Worm (Caenorhabditis elegans) whole organism, young adult: Measurements from ENCODE around the gene mpk-2.

ENCODE experiments used
- B0035.1 ChIP-seq: sonication (generic microtip); optimal IDR thresholded peaks from 2 replicates; lab custom pipeline; 2016; ENCODE audit warnings: missing genetic modification characterization, mild to moderate bottlenecking, missing compliant biosample characterization, missing genotype, missing genetic modification reagents
- C06A6.2 ChIP-seq: fragments of 200-800 bp; sonication (Bioruptor generic); conservative IDR thresholded peaks from 2 replicates; pipeline ENCODE4 v1.3.6; 2022; ENCODE audit warnings: missing genetic modification characterization, missing compliant biosample characterization
- F10E7.11 ChIP-seq: sonication (generic microtip); optimal IDR thresholded peaks from 2 replicates; lab custom pipeline; 2017; ENCODE audit warnings: mild to moderate bottlenecking, missing genetic modification characterization, moderate library complexity, missing compliant biosample characterization
- F33H1.4 ChIP-seq: fragments of 200-800 bp; sonication (Bioruptor generic); IDR thresholded peaks from 2 replicates; pipeline ENCODE4 v1.3.6; 2022; ENCODE audit warnings: missing genetic modification reagents, missing genetic modification characterization, missing compliant biosample characterization
- F37B4.10 ChIP-seq: fragments of 200-800 bp; sonication (Bioruptor generic); IDR thresholded peaks from 2 replicates; pipeline ENCODE4 v1.3.6; 2022; ENCODE audit warnings: missing genetic modification characterization, missing compliant biosample characterization
- F52B5.7 ChIP-seq: sonication (generic microtip); optimal IDR thresholded peaks from 2 replicates; lab custom pipeline; 2016; ENCODE audit warnings: mild to moderate bottlenecking, missing genetic modification characterization, missing compliant biosample characterization
- F57A8.1 ChIP-seq: fragments of 200-800 bp; sonication (Bioruptor generic); optimal IDR thresholded peaks from 2 replicates; lab custom pipeline; 2018; ENCODE audit warnings: mild to moderate bottlenecking, missing genetic modification characterization, moderate library complexity, missing compliant biosample characterization
- K11D2.4 ChIP-seq: fragments of 200-800 bp; sonication (Bioruptor generic); IDR thresholded peaks from 2 replicates; pipeline ENCODE4 v1.3.6; 2022; ENCODE audit warnings: missing genetic modification reagents, missing genetic modification characterization, missing compliant biosample characterization
- T07F8.4 ChIP-seq: sonication (generic microtip); optimal IDR thresholded peaks from 2 replicates; lab custom pipeline; 2016; ENCODE audit warnings: mild to moderate bottlenecking, missing genetic modification characterization, moderate library complexity, missing compliant biosample characterization
- T26A5.8 ChIP-seq: sonication (generic microtip); optimal IDR thresholded peaks from 2 replicates; lab custom pipeline; 2016; ENCODE audit warnings: missing genetic modification characterization, missing compliant biosample characterization
- Y53F4B.3 ChIP-seq: fragments of 200-800 bp; sonication (Bioruptor generic); IDR thresholded peaks from 2 replicates; pipeline ENCODE4 v1.3.6; 2022; ENCODE audit warnings: missing genetic modification reagents, missing genetic modification characterization, missing compliant biosample characterization
- Y67H2A.10 ChIP-seq: fragments of 200-800 bp; sonication (Bioruptor generic); conservative IDR thresholded peaks from 2 replicates; pipeline ENCODE4 v1.3.6; 2022; ENCODE audit warnings: missing genetic modification reagents, missing genetic modification characterization, missing compliant biosample characterization
- Y79H2A.3 ChIP-seq: fragments of 200-800 bp; sonication (Bioruptor generic); conservative IDR thresholded peaks from 2 replicates; pipeline ENCODE4 v1.3.6; 2022; ENCODE audit warnings: missing genetic modification reagents, missing genetic modification characterization, missing compliant biosample characterization
- akir-1 ChIP-seq: fragments of 200-800 bp; sonication (Bioruptor generic); optimal IDR thresholded peaks from 2 replicates; lab custom pipeline; 2018; ENCODE audit warnings: mild to moderate bottlenecking, missing genetic modification characterization, moderate library complexity, missing compliant biosample characterization
- aptf-3 ChIP-seq: fragments of 200-800 bp; sonication (Bioruptor generic); IDR thresholded peaks from 2 replicates; pipeline ENCODE4 v1.3.6; 2022; ENCODE audit warnings: missing genetic modification characterization, missing compliant biosample characterization
- attf-6 ChIP-seq: fragments of 200-800 bp; sonication (Bioruptor generic); IDR thresholded peaks from 2 replicates; pipeline ENCODE4 v1.3.6; 2022; ENCODE audit warnings: missing genetic modification reagents, missing genetic modification characterization, missing compliant biosample characterization
- ccch-3 ChIP-seq: fragments of 200-800 bp; sonication (Bioruptor generic); optimal IDR thresholded peaks from 2 replicates; lab custom pipeline; 2018; ENCODE audit warnings: mild to moderate bottlenecking, missing genetic modification characterization, missing compliant biosample characterization
- cebp-1 ChIP-seq, 2 experiments: fragments of 200-800 bp in 1 of 2; sonication (Bioruptor generic) in 1 of 2; sonication (generic microtip) in 1 of 2; IDR thresholded peaks in 1 of 2; optimal IDR thresholded peaks in 1 of 2; 2 replicates each; pipeline versions ENCODE4 v1.3.6 to Lab custom; 2017 to 2022; ENCODE audit warnings: missing compliant biosample characterization in 2 of 2, missing genetic modification characterization in 2 of 2, mild to moderate bottlenecking in 1 of 2, missing genetic modification reagents in 1 of 2, moderate library complexity in 1 of 2
- ceh-27 ChIP-seq: fragments of 200-800 bp; sonication (Bioruptor generic); optimal IDR thresholded peaks from 2 replicates; lab custom pipeline; 2018; ENCODE audit warnings: mild to moderate bottlenecking, missing genetic modification characterization, moderate library complexity, missing compliant biosample characterization
- ceh-58 ChIP-seq: fragments of 200-800 bp; sonication (Bioruptor generic); IDR thresholded peaks from 2 replicates; pipeline ENCODE4 v1.3.6; 2022; ENCODE audit warnings: missing genetic modification characterization, missing compliant biosample characterization
- chd-7 ChIP-seq: sonication (generic microtip); optimal IDR thresholded peaks from 2 replicates; lab custom pipeline; 2016; ENCODE audit warnings: mild to moderate bottlenecking, missing genetic modification characterization, moderate library complexity, missing compliant biosample characterization
- die-1 ChIP-seq: sonication (generic microtip); optimal IDR thresholded peaks from 2 replicates; lab custom pipeline; 2016; ENCODE audit warnings: missing genotype, mild to moderate bottlenecking, missing genetic modification characterization, missing compliant biosample characterization
- dox-1 ChIP-seq: fragments of 200-800 bp; sonication (Bioruptor generic); IDR thresholded peaks from 2 replicates; pipeline ENCODE4 v1.3.6; 2022; ENCODE audit warnings: missing genetic modification reagents, missing genetic modification characterization, missing compliant biosample characterization
- dpff-1 ChIP-seq: sonication (generic microtip); optimal IDR thresholded peaks from 2 replicates; lab custom pipeline; 2017; ENCODE audit warnings: mild to moderate bottlenecking, missing genetic modification characterization, missing compliant biosample characterization
- efl-1 ChIP-seq: fragments of 150-350 bp; optimal IDR thresholded peaks from 2 replicates; lab custom pipeline; 2014; ENCODE audit warnings: missing biosample characterization, missing genetic modification reagents, missing genetic modification characterization
- egl-44 ChIP-seq: fragments of 200-800 bp; sonication (Bioruptor generic); IDR thresholded peaks from 2 replicates; pipeline ENCODE4 v1.3.6; 2022; ENCODE audit warnings: missing genetic modification reagents, missing genetic modification characterization, missing compliant biosample characterization
- him-1 ChIP-seq: sonication (generic microtip); optimal IDR thresholded peaks from 2 replicates; lab custom pipeline; 2016; ENCODE audit warnings: missing genotype, missing genetic modification reagents, missing genetic modification characterization, missing compliant biosample characterization
- hlh-26 ChIP-seq: fragments of 200-800 bp; sonication (Bioruptor generic); conservative IDR thresholded peaks from 2 replicates; pipeline ENCODE4 v1.3.6; 2022; ENCODE audit warnings: missing genetic modification reagents, missing genetic modification characterization, missing compliant biosample characterization
- hsf-1 ChIP-seq: fragments of 200-800 bp; sonication (Bioruptor generic); IDR thresholded peaks from 2 replicates; pipeline ENCODE4 v1.3.6; 2022; ENCODE audit warnings: missing genetic modification reagents, missing genetic modification characterization, missing compliant biosample characterization
- let-526 ChIP-seq: fragments of 200-800 bp; sonication (Bioruptor generic); IDR thresholded peaks from 2 replicates; pipeline ENCODE4 v1.3.6; 2022; ENCODE audit warnings: missing genetic modification reagents, missing genetic modification characterization, missing compliant biosample characterization
- lin-35 ChIP-seq, 3 experiments: fragments of 150-350 bp in 2 of 3; sonication (generic microtip) in 1 of 3; optimal IDR thresholded peaks; 2 replicates each; lab custom pipeline; 2014 to 2018; ENCODE audit warnings: missing biosample characterization in 3 of 3, missing genetic modification characterization in 3 of 3, missing genetic modification reagents in 3 of 3
- lin-40 ChIP-seq: sonication (generic microtip); optimal IDR thresholded peaks from 2 replicates; lab custom pipeline; 2016; ENCODE audit warnings: missing genetic modification characterization, mild to moderate bottlenecking, missing compliant biosample characterization, missing genotype, missing genetic modification reagents
- lin-54 ChIP-seq: fragments of 200-800 bp; sonication (Bioruptor generic); optimal IDR thresholded peaks from 2 replicates; lab custom pipeline; 2018; ENCODE audit warnings: mild to moderate bottlenecking, missing genetic modification characterization, missing compliant biosample characterization
- lir-1 ChIP-seq: fragments of 200-800 bp; sonication (Bioruptor generic); conservative IDR thresholded peaks from 2 replicates; pipeline ENCODE4 v1.3.6; 2022; ENCODE audit warnings: missing genetic modification reagents, missing genetic modification characterization, missing compliant biosample characterization
- lsl-1 ChIP-seq: fragments of 200-800 bp; sonication (Bioruptor generic); optimal IDR thresholded peaks from 2 replicates; lab custom pipeline; 2018; ENCODE audit warnings: mild to moderate bottlenecking, missing genetic modification characterization, moderate library complexity, missing compliant biosample characterization
- madf-10 ChIP-seq: sonication (generic microtip); optimal IDR thresholded peaks from 2 replicates; lab custom pipeline; 2016; ENCODE audit warnings: mild to moderate bottlenecking, missing genetic modification characterization, missing compliant biosample characterization
- madf-6 ChIP-seq: fragments of 200-800 bp; sonication (Bioruptor generic); IDR thresholded peaks from 2 replicates; pipeline ENCODE4 v1.3.6; 2022; ENCODE audit warnings: missing genetic modification reagents, missing genetic modification characterization, missing compliant biosample characterization
- mcd-1 ChIP-seq: fragments of 200-800 bp; sonication (Bioruptor generic); IDR thresholded peaks from 2 replicates; pipeline ENCODE4 v1.3.6; 2022; ENCODE audit warnings: missing genetic modification reagents, missing genetic modification characterization, missing compliant biosample characterization
- mel-28 ChIP-seq: sonication (generic microtip); optimal IDR thresholded peaks from 2 replicates; lab custom pipeline; 2016; ENCODE audit warnings: borderline replicate concordance, mild to moderate bottlenecking, missing genetic modification characterization, missing compliant biosample characterization
- mes-4 ChIP-seq: sonication (generic microtip); optimal IDR thresholded peaks from 2 replicates; lab custom pipeline; 2016; ENCODE audit warnings: missing genotype, missing genetic modification characterization, missing compliant biosample characterization
- nhr-179 ChIP-seq: sonication (generic microtip); optimal IDR thresholded peaks from 2 replicates; lab custom pipeline; 2016; ENCODE audit warnings: mild to moderate bottlenecking, missing genetic modification characterization, missing compliant biosample characterization
- nhr-27 ChIP-seq: fragments of 200-800 bp; sonication (Bioruptor generic); optimal IDR thresholded peaks from 2 replicates; lab custom pipeline; 2018; ENCODE audit warnings: mild to moderate bottlenecking, missing genetic modification characterization, moderate library complexity, missing compliant biosample characterization
- rcor-1 ChIP-seq: fragments of 200-800 bp; sonication (Bioruptor generic); IDR thresholded peaks from 2 replicates; pipeline ENCODE4 v1.3.6; 2022; ENCODE audit warnings: missing genetic modification reagents, missing genetic modification characterization, missing compliant biosample characterization
- tlf-1 ChIP-seq: fragments of 200-800 bp; sonication (Bioruptor generic); optimal IDR thresholded peaks from 2 replicates; lab custom pipeline; 2018; ENCODE audit warnings: mild to moderate bottlenecking, missing genetic modification characterization, missing compliant biosample characterization
- unc-130 ChIP-seq: sonication (generic microtip); optimal IDR thresholded peaks from 2 replicates; lab custom pipeline; 2016; ENCODE audit warnings: missing genetic modification reagents, missing genetic modification characterization, missing compliant biosample characterization
- unc-62 ChIP-seq: fragments of 150-350 bp; optimal IDR thresholded peaks from 2 replicates; lab custom pipeline; 2014; ENCODE audit warnings: missing biosample characterization, missing genetic modification reagents, missing genetic modification characterization
- zim-3 ChIP-seq: sonication (generic microtip); optimal IDR thresholded peaks from 2 replicates; lab custom pipeline; 2017; ENCODE audit warnings: mild to moderate bottlenecking, missing genetic modification characterization, moderate library complexity, missing compliant biosample characterization
- ztf-6 ChIP-seq: fragments of 200-800 bp; sonication (Bioruptor generic); IDR thresholded peaks from 2 replicates; pipeline ENCODE4 v1.3.6; 2022; ENCODE audit warnings: missing genetic modification reagents, missing genetic modification characterization, missing compliant biosample characterization

The mpk-2 gene

ce11 chrII:5055129-5055666 is 48.7 kb upstream of the mpk-2 start, which contains the start of the genes ify-1 and rpl-22 (continued):
- no peak for TF ChIP-seq ccch-3 (GFP tag; lab: Kevin White, UChicago)
- no peak for TF ChIP-seq C06A6.2 (GFP tag; lab: Robert Waterston, UW)
- TF ChIP-seq T07F8.4 (tag; lab: Kevin White, UChicago): no peak
- TF ChIP-seq nhr-179 (tag; lab: Kevin White, UChicago): no peak
- TF ChIP-seq chd-7: no peak
- TF ChIP-seq aptf-3 (GFP tag; lab: Robert Waterston, UW): no peak
- TF ChIP-seq F57A8.1: no peak
- peak; percentile 56 for TF ChIP-seq madf-10 (tag; lab: Kevin White, UChicago)
- no peak for TF ChIP-seq mel-28
- TF ChIP-seq B0035.1 (tag; lab: Kevin White, UChicago): no peak
- no peak for TF ChIP-seq F37B4.10 (GFP tag; lab: Robert Waterston, UW)
- TF ChIP-seq Y53F4B.3 (GFP tag; lab: Robert Waterston, UW): no peak
- TF ChIP-seq F10E7.11 (tag; lab: Kevin White, UChicago): no peak
- TF ChIP-seq lin-40: peak; percentile 79
- no peak for TF ChIP-seq unc-62 (GFP tag; lab: Kevin White, UChicago)
- TF ChIP-seq lin-54 (GFP tag; lab: Kevin White, UChicago): peak; percentile 92
- no peak for TF ChIP-seq akir-1 (GFP tag; lab: Kevin White, UChicago)
- TF ChIP-seq ceh-27 (GFP tag; lab: Kevin White, UChicago): peak; percentile 92
- no peak for TF ChIP-seq unc-130 (GFP tag; lab: Kevin White, UChicago)
- no peak for TF ChIP-seq Y79H2A.3
- TF ChIP-seq dox-1 (GFP tag; lab: Robert Waterston, UW): peak; percentile 88
- TF ChIP-seq mes-4 (tag; lab: Kevin White, UChicago): no peak
- TF ChIP-seq hsf-1 (GFP tag; lab: Robert Waterston, UW): peak; percentile 72
- no peak for TF ChIP-seq dpff-1 (tag; lab: Kevin White, UChicago)
- peak; percentile 8 to 91 (median 70) for TF ChIP-seq lin-35 (GFP tag; optimal IDR thresholded peaks at IDR 0.05; lab: Kevin White, UChicago)
- no peak for TF ChIP-seq cebp-1 (GFP tag; IDR thresholded peaks at IDR 0.05; lab: Robert Waterston, UW)
- peak; percentile 76 for TF ChIP-seq cebp-1 (tag; optimal IDR thresholded peaks at IDR 0.05; lab: Kevin White, UChicago)
- peak; percentile 85 for TF ChIP-seq tlf-1 (GFP tag; lab: Kevin White, UChicago)
- peak; percentile 96 for TF ChIP-seq F33H1.4 (GFP tag; lab: Robert Waterston, UW)
- peak; percentile 94 for TF ChIP-seq madf-6 (GFP tag; lab: Robert Waterston, UW)
- TF ChIP-seq lir-1 (GFP tag; lab: Robert Waterston, UW): peak; percentile 39; the same call in 1 of the 2 replicates
- TF ChIP-seq hlh-26 (GFP tag; lab: Robert Waterston, UW): no peak
- TF ChIP-seq F52B5.7 (tag; lab: Kevin White, UChicago): no peak
- TF ChIP-seq ceh-58: no peak

ce11 chrII:5056254-5056653 is 47.7 kb upstream of the mpk-2 start:
- TF ChIP-seq nhr-27 (tag; lab: Kevin White, UChicago) (no peak), T26A5.8 (tag; lab: Kevin White, UChicago) (no peak), let-526 (no peak), F33H1.4 (GFP tag; lab: Robert Waterston, UW) (peak; percentile 12; the same call in 1 of the 2 replicates), egl-44 (GFP tag; lab: Robert Waterston, UW) (no peak), rcor-1 (GFP tag; lab: Robert Waterston, UW) (peak; percentile 49; the same call in 1 of the 2 replicates), unc-130 (GFP tag; lab: Kevin White, UChicago) (peak; percentile 9), attf-6 (0 out of 2 replicates have a peak, but pooled peaks have one; percentile 48), lsl-1 (GFP tag; lab: Kevin White, UChicago) (peak; percentile 34), ztf-6 (GFP tag; lab: Robert Waterston, UW) (no peak), mcd-1 (GFP tag; lab: Robert Waterston, UW) (peak; percentile 57), madf-6 (GFP tag; lab: Robert Waterston, UW) (peak; percentile 53), lin-54 (GFP tag; lab: Kevin White, UChicago) (peak; percentile 35), K11D2.4 (0 out of 2 replicates have a peak, but pooled peaks have one; percentile 40), zim-3 (tag; lab: Kevin White, UChicago) (no peak), die-1 (peak; percentile 26), him-1 (tag; lab: Kevin White, UChicago) (peak; percentile 26), Y67H2A.10 (GFP tag; lab: Robert Waterston, UW) (no peak), efl-1 (GFP tag; lab: Kevin White, UChicago) (peak; percentile 9)
